Fruit fly (Drosophila melanogaster) whole organism, embryonic: ENCODE data around the gene fit.

Source experiments
- CG11247 ChIP-seq: fragments of 200-800 bp; sonication (Bioruptor generic); IDR thresholded peaks from 2 replicates; pipeline ENCODE4 v1.3.6; 2022; ENCODE audit warnings: missing biosample characterization, missing genetic modification characterization
- CG11696 ChIP-seq: fragments of 200-800 bp; sonication (Bioruptor generic); IDR thresholded peaks from 2 replicates; pipeline ENCODE4 v1.3.6; 2022; ENCODE audit warnings: missing biosample characterization, missing genetic modification characterization
- CG12104 ChIP-seq: fragments of 200-800 bp; sonication (Bioruptor generic); optimal IDR thresholded peaks from 3 replicates; lab custom pipeline; 2016; ENCODE audit warnings: missing biosample characterization, missing genetic modification characterization
- CG13775 ChIP-seq: fragments of 200-800 bp; sonication (Bioruptor generic); optimal IDR thresholded peaks from 3 replicates; lab custom pipeline; 2017; ENCODE audit warnings: missing biosample characterization, mild to moderate bottlenecking, missing genetic modification characterization
- CG14710 ChIP-seq: fragments of 200-800 bp; sonication (Bioruptor generic); optimal IDR thresholded peaks from 3 replicates; lab custom pipeline; 2019; ENCODE audit warnings: missing biosample characterization, mild to moderate bottlenecking, missing genetic modification characterization, moderate library complexity
- CG16815 ChIP-seq: fragments of 200-800 bp; sonication (Bioruptor generic); optimal IDR thresholded peaks from 3 replicates; lab custom pipeline; 2017; ENCODE audit warnings: missing biosample characterization, mild to moderate bottlenecking, missing genetic modification characterization
- CG3065 ChIP-seq: fragments of 200-800 bp; sonication (Bioruptor generic); optimal IDR thresholded peaks from 2 replicates; lab custom pipeline; 2016; ENCODE audit warnings: missing biosample characterization, missing genetic modification characterization
- CG3281 ChIP-seq: fragments of 200-800 bp; sonication (Bioruptor generic); optimal IDR thresholded peaks from 3 replicates; lab custom pipeline; 2017; ENCODE audit warnings: missing biosample characterization, mild to moderate bottlenecking, missing genetic modification characterization
- CG3407 ChIP-seq: fragments of 200-800 bp; sonication (Bioruptor generic); optimal IDR thresholded peaks from 2 replicates; lab custom pipeline; 2018; ENCODE audit warnings: missing biosample characterization, mild to moderate bottlenecking, missing genetic modification characterization
- CG34376 ChIP-seq: fragments of 200-800 bp; sonication (Bioruptor generic); optimal IDR thresholded peaks from 2 replicates; lab custom pipeline; 2018; ENCODE audit warnings: missing biosample characterization, mild to moderate bottlenecking, missing genetic modification characterization
- CG3847 ChIP-seq: fragments of 200-800 bp; sonication (Bioruptor generic); IDR thresholded peaks from 2 replicates; pipeline ENCODE4 v1.3.6; 2022; ENCODE audit warnings: missing biosample characterization, missing genetic modification characterization
- CG4404 ChIP-seq: fragments of 200-800 bp; sonication (Bioruptor generic); IDR thresholded peaks from 2 replicates; pipeline ENCODE4 v1.3.6; 2022; ENCODE audit warnings: missing biosample characterization, missing genetic modification characterization
- CG4854 ChIP-seq: fragments of 200-800 bp; sonication (Bioruptor generic); optimal IDR thresholded peaks from 2 replicates; lab custom pipeline; 2016; ENCODE audit warnings: missing biosample characterization, missing genetic modification characterization, inconsistent platforms
- CG5953 ChIP-seq: fragments of 200-800 bp; sonication (Bioruptor generic); IDR thresholded peaks from 2 replicates; pipeline ENCODE4 v1.3.6; 2022; ENCODE audit warnings: missing biosample characterization, missing genetic modification characterization
- CG7372 ChIP-seq: fragments of 200-800 bp; sonication (Bioruptor generic); IDR thresholded peaks from 2 replicates; pipeline ENCODE4 v1.3.6; 2022; ENCODE audit warnings: missing biosample characterization, missing genetic modification characterization
- CG7928 ChIP-seq: fragments of 200-800 bp; sonication (Bioruptor generic); optimal IDR thresholded peaks from 2 replicates; lab custom pipeline; 2017; ENCODE audit warnings: missing biosample characterization, mild to moderate bottlenecking, missing genetic modification characterization
- CG8281 ChIP-seq: fragments of 200-800 bp; sonication (Bioruptor generic); optimal IDR thresholded peaks from 2 replicates; lab custom pipeline; 2018; ENCODE audit warnings: missing biosample characterization, mild to moderate bottlenecking, missing genetic modification characterization, moderate library complexity
- CG8290 ChIP-seq, 3 experiments: fragments of 200-800 bp; sonication (Bioruptor generic); optimal IDR thresholded peaks; 2 replicates each; lab custom pipeline; 2016 to 2019; ENCODE audit warnings: missing biosample characterization in 3 of 3, missing genetic modification characterization in 3 of 3, mild to moderate bottlenecking in 2 of 3, moderate library complexity in 1 of 3
- CG8924 ChIP-seq: fragments of 200-800 bp; optimal IDR thresholded peaks from 3 replicates; lab custom pipeline; 2019; ENCODE audit warnings: missing biosample characterization, mild to moderate bottlenecking, missing genetic modification characterization, moderate library complexity
- CG9876 ChIP-seq: fragments of 200-800 bp; sonication (Bioruptor generic); optimal IDR thresholded peaks from 2 replicates; lab custom pipeline; 2016; ENCODE audit warnings: missing biosample characterization, missing genetic modification characterization
- CrebB ChIP-seq: fragments of 200-800 bp; sonication (Bioruptor generic); optimal IDR thresholded peaks from 3 replicates; lab custom pipeline; 2018; ENCODE audit warnings: missing biosample characterization, mild to moderate bottlenecking, missing genetic modification characterization
- Doc2 ChIP-seq: fragments of 200-800 bp; sonication (Bioruptor generic); IDR thresholded peaks from 2 replicates; pipeline ENCODE4 v1.3.6; 2022; ENCODE audit warnings: missing biosample characterization, missing genetic modification characterization
- Doc3 ChIP-seq: fragments of 200-800 bp; sonication (Bioruptor generic); IDR thresholded peaks from 3 replicates; pipeline ENCODE4 v1.3.6; 2022; ENCODE audit warnings: missing biosample characterization, missing genetic modification characterization; ENCODE audit not compliant: partially characterized antibody
- Gug ChIP-seq: fragments of 200-800 bp; sonication (Bioruptor generic); IDR thresholded peaks from 4 replicates; pipeline ENCODE4 v1.3.6; 2022; ENCODE audit warnings: missing biosample characterization, missing genetic modification characterization
- HHEX ChIP-seq: fragments of 200-800 bp; sonication (Bioruptor generic); optimal IDR thresholded peaks from 3 replicates; lab custom pipeline; 2017; ENCODE audit warnings: missing biosample characterization, mild to moderate bottlenecking, missing genetic modification characterization, missing genetic modification reagents
- HLH4C ChIP-seq: fragments of 200-800 bp; sonication (Bioruptor generic); IDR thresholded peaks from 3 replicates; pipeline ENCODE4 v1.3.6; 2022; ENCODE audit warnings: missing biosample characterization, missing genetic modification characterization; ENCODE audit not compliant: partially characterized antibody
- NFAT ChIP-seq: fragments of 200-800 bp; sonication (Bioruptor generic); IDR thresholded peaks from 2 replicates; pipeline ENCODE4 v1.3.6; 2022; ENCODE audit warnings: missing biosample characterization, missing genetic modification characterization
- NK7.1 ChIP-seq: fragments of 200-800 bp; sonication (Bioruptor generic); optimal IDR thresholded peaks from 3 replicates; lab custom pipeline; 2016; ENCODE audit warnings: missing biosample characterization, missing genetic modification characterization
- Nf-YC ChIP-seq: fragments of 200-800 bp; optimal IDR thresholded peaks from 3 replicates; lab custom pipeline; 2019; ENCODE audit warnings: missing biosample characterization, mild to moderate bottlenecking, missing genetic modification characterization, moderate library complexity
- Ptx1 ChIP-seq: fragments of 200-800 bp; sonication (Bioruptor generic); IDR thresholded peaks from 2 replicates; pipeline ENCODE4 v1.3.6; 2022; ENCODE audit warnings: missing biosample characterization, missing genetic modification characterization
- aop ChIP-seq: fragments of 200-800 bp; sonication (Bioruptor generic); IDR thresholded peaks from 2 replicates; pipeline ENCODE4 v1.3.6; 2022; ENCODE audit warnings: missing biosample characterization, missing genetic modification characterization
- chm ChIP-seq: fragments of 200-800 bp; sonication (Bioruptor generic); IDR thresholded peaks from 2 replicates; pipeline ENCODE4 v1.3.6; 2022; ENCODE audit warnings: missing biosample characterization, missing genetic modification characterization
- ewg ChIP-seq: fragments of 200-800 bp; sonication (Bioruptor generic); optimal IDR thresholded peaks from 3 replicates; lab custom pipeline; 2017; ENCODE audit warnings: mild to moderate bottlenecking, missing biosample characterization, missing genetic modification reagents, missing genetic modification characterization
- jing ChIP-seq: fragments of 200-800 bp; sonication (Bioruptor generic); optimal IDR thresholded peaks from 2 replicates; lab custom pipeline; 2018; ENCODE audit warnings: missing biosample characterization, mild to moderate bottlenecking, missing genetic modification characterization
- maf-S ChIP-seq: fragments of 200-800 bp; sonication (Bioruptor generic); optimal IDR thresholded peaks from 2 replicates; lab custom pipeline; 2016; ENCODE audit warnings: missing biosample characterization, missing genetic modification characterization
- nom ChIP-seq: fragments of 200-800 bp; sonication (Bioruptor generic); optimal IDR thresholded peaks from 2 replicates; lab custom pipeline; 2017; ENCODE audit warnings: missing biosample characterization, missing genetic modification characterization, mild to moderate bottlenecking, moderate library complexity, missing genetic modification reagents
- pb ChIP-seq: fragments of 200-800 bp; sonication (Bioruptor generic); optimal IDR thresholded peaks from 3 replicates; lab custom pipeline; 2016; ENCODE audit warnings: missing biosample characterization, missing genetic modification characterization
- pum ChIP-seq: fragments of 200-800 bp; sonication (Bioruptor generic); optimal IDR thresholded peaks from 2 replicates; lab custom pipeline; 2016; ENCODE audit warnings: missing biosample characterization, missing genetic modification characterization
- so ChIP-seq: fragments of 200-800 bp; sonication (Bioruptor generic); IDR thresholded peaks from 3 replicates; pipeline ENCODE4 v1.3.6; 2022; ENCODE audit warnings: missing biosample characterization, missing genetic modification characterization
- unc-4 ChIP-seq: fragments of 200-800 bp; sonication (Bioruptor generic); IDR thresholded peaks from 2 replicates; pipeline ENCODE4 v1.3.6; 2022; ENCODE audit warnings: missing biosample characterization, missing genetic modification characterization; ENCODE audit not compliant: partially characterized antibody
- zfh2 ChIP-seq: fragments of 200-800 bp; sonication (Bioruptor generic); optimal IDR thresholded peaks from 2 replicates; lab custom pipeline; 2016; ENCODE audit warnings: missing biosample characterization, missing genetic modification characterization

The fit gene

DNA sequence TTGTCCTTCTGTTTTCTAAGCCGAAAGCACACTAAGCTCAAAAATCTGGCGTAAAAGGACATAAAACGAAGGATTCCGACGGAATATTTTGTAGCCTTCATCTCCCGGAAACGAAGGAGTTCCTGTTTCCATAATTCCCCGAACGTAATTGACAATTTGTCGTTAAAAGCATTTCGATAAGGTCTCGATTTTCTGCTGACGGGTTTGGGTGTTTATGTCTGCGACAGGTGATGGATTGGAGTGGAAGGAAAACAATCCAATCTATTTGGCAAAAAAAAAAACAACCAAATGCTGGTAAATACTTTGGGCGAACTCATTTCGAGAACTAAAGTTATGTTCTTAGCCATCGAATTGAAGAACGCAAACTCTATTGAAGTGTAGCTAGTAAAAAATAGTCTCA is 37.7 kb downstream of the fit start, which contains the start of gene Gr93d:
Gr93d (minus strand) TSS at position 101 of the 400 bp plus-strand sequence.
- TF ChIP-seq unc-4 (GFP tag; lab: Robert Waterston, UW) (no peak), CG3065 (GFP tag; lab: Kevin White, UChicago) (no peak), maf-S (no peak), CG8290 (GFP tag; optimal IDR thresholded peaks at IDR 0.05; lab: Kevin White, UChicago) (no peak), CG8290 (tag; optimal IDR thresholded peaks at IDR 0.05; lab: Kevin White, UChicago) (no peak), jing (GFP tag; lab: Kevin White, UChicago) (no peak), CG3281 (GFP tag; lab: Kevin White, UChicago) (no peak), Nf-YC (tag; lab: Kevin White, UChicago) (no peak), CG11247 (GFP tag; lab: Robert Waterston, UW) (no peak), CG4854 (GFP tag; lab: Kevin White, UChicago) (no peak), ewg (GFP tag; lab: Kevin White, UChicago) (no peak), CG11696 (no peak), NFAT (GFP tag; lab: Robert Waterston, UW) (no peak), NK7.1 (GFP tag; lab: Kevin White, UChicago) (no peak), CG7372 (no peak)
- TF ChIP-seq, all 482 proteins: peak for 0

DNA sequence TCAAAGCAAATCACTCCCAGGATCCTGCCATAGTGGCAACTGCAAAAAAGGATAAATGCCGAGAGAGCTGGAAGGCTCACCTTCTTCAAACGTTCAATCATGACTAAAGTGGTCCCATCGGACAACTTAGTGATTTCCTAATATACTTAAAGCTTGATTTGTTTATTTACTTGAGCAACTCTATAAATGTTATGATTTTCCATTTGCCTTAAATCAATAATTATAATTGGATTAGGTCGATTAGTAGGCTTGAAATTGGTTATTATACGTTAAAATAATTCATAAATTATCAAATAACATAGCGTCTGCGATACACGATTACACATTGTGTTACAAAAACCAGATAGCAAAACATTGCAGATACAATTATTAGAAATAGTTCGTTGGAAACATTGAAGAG is 39.1 kb downstream of the fit start, which contains the start of gene Gr93c:
Gr93c (minus strand) TSS at position 101 of the 400 bp plus-strand sequence.
- no peak for TF ChIP-seq CrebB (tag; lab: Kevin White, UChicago)
- no peak for TF ChIP-seq aop (GFP tag; lab: Robert Waterston, UW)
- TF ChIP-seq Ptx1 = no peak
- no peak for TF ChIP-seq CG12104 (GFP tag; lab: Kevin White, UChicago)
- TF ChIP-seq Doc2 (GFP tag; lab: Robert Waterston, UW) = no peak
- no peak for TF ChIP-seq Gug (GFP tag; lab: Robert Waterston, UW)
- TF ChIP-seq chm (GFP tag; lab: Robert Waterston, UW) = no peak
- TF ChIP-seq CG8924 (tag; lab: Kevin White, UChicago) = no peak
- TF ChIP-seq CG3847 = no peak
- TF ChIP-seq CG7928 (GFP tag; lab: Kevin White, UChicago) = no peak
- TF ChIP-seq CG34376 (GFP tag; lab: Kevin White, UChicago) = no peak
- no peak for TF ChIP-seq zfh2 (GFP tag; lab: Kevin White, UChicago)
- no peak for TF ChIP-seq pum (GFP tag; lab: Kevin White, UChicago)
- no peak for TF ChIP-seq HHEX (GFP tag; lab: Kevin White, UChicago)

DNA sequence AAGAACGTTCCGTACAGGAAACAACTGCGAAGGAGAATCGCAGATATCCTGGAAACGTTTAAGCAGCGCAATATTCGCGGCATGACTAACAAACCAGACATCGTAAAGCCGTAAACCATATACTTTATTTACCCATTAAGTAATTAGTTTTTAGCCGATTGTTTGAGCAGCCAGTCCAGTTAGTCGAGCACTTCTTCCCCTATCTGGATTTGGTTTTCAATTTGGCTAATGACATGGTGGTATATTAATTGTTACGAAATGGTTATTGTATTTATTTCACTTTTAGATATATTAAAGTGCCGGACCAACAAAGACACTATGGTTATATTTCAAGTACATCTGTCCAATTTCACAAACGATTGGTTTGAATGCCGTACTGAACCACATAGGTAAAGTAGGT is 40.6 kb downstream of the fit start, which contains the start of gene Gr93b:
Gr93b (minus strand) TSS at position 101 of the 400 bp plus-strand sequence.
- no peak for TF ChIP-seq CG9876 (GFP tag; lab: Kevin White, UChicago)
- TF ChIP-seq CG16815 (GFP tag; lab: Kevin White, UChicago) = no peak
- TF ChIP-seq CG14710 (tag; lab: Kevin White, UChicago) = no peak
- TF ChIP-seq CG3065 (GFP tag; lab: Kevin White, UChicago) = no peak
- TF ChIP-seq CG3407 (GFP tag; lab: Kevin White, UChicago) = no peak
- TF ChIP-seq CG13775 = no peak
- TF ChIP-seq so (GFP tag; lab: Robert Waterston, UW) = no peak
- TF ChIP-seq Doc3 = no peak
- TF ChIP-seq CG4404 (GFP tag; lab: Robert Waterston, UW) = no peak
- no peak for TF ChIP-seq nom (GFP tag; lab: Kevin White, UChicago)
- no peak for TF ChIP-seq HLH4C
- no peak for TF ChIP-seq CG7372
- no peak for TF ChIP-seq CG8281 (tag; lab: Kevin White, UChicago)
- no peak for TF ChIP-seq CG5953 (GFP tag; lab: Robert Waterston, UW)
- TF ChIP-seq pb (GFP tag; lab: Kevin White, UChicago) = no peak
